Worm (Caenorhabditis elegans): ENCODE data around the gene Y48A6C.8.

Y48A6C.8 gene

ce11 chrIII:11157916-11158315 lies 30.5 kb upstream of the Y48A6C.8 start:
- TF ChIP-seq skn-1 (tag; optimal IDR thresholded peaks at IDR 0.05) (no peak), nhr-43 (tag; optimal IDR thresholded peaks at IDR 0.05; ENCODE audit: poor library complexity, severe bottlenecking) (no peak), nfya-1 (tag; optimal IDR thresholded peaks at IDR 0.05; ENCODE audit: insufficient read depth) (peak; percentile 53)

- TF ChIP-seq unc-39 (tag; optimal IDR thresholded peaks at IDR 0.05), result no peak
- TF ChIP-seq mml-1 (tag; optimal IDR thresholded peaks at IDR 0.05), result no peak
- TF ChIP-seq pqm-1 (tag; optimal IDR thresholded peaks at IDR 0.05), result no peak
These were observed 29.7 kb upstream of the Y48A6C.8 start, which contains the start of gene Y47D3A.31 for ce11 chrIII:11157099-11157498. Gene Y47D3A.31, minus strand, starts transcription at chrIII:11157199.

ce11 chrIII:11154527-11154926 lies 27.1 kb upstream of the Y48A6C.8 start, which contains the start of gene cku-70:
Gene cku-70, plus strand, starts transcription at chrIII:11154827.
- TF ChIP-seq mml-1 (tag; optimal IDR thresholded peaks at IDR 0.05) (no peak), lin-39 (tag; optimal IDR thresholded peaks at IDR 0.05) (no peak), aly-2 (tag; optimal IDR thresholded peaks at IDR 0.05) (no peak), sea-2 (GFP tag; optimal IDR thresholded peaks at IDR 0.05) (no peak), nhr-28 (tag; optimal IDR thresholded peaks at IDR 0.05) (no peak), R02D3.7 (tag; optimal IDR thresholded peaks at IDR 0.05) (no peak)

ce11 chrIII:11149254-11149876 lies 21.9 kb upstream of the Y48A6C.8 start:
- TF ChIP-seq eor-1 (tag; optimal IDR thresholded peaks at IDR 0.05) (no peak), lin-15B (tag; optimal IDR thresholded peaks at IDR 0.05) (no peak), ZK546.5 (tag; optimal IDR thresholded peaks at IDR 0.05) (no peak), ztf-4 (tag; optimal IDR thresholded peaks at IDR 0.05) (no peak), nfya-1 (tag; optimal IDR thresholded peaks at IDR 0.05; ENCODE audit: insufficient read depth) (no peak), fos-1 (tag; optimal IDR thresholded peaks at IDR 0.05) (no peak), sea-2 (GFP tag; optimal IDR thresholded peaks at IDR 0.05) (no peak), nhr-67 (tag; optimal IDR thresholded peaks at IDR 0.05) (no peak), unc-62 (GFP tag; optimal IDR thresholded peaks at IDR 0.05) (no peak), ama-1 (optimal IDR thresholded peaks at IDR 0.05) (no peak), zag-1 (tag; optimal IDR thresholded peaks at IDR 0.05) (no peak), ceh-16 (tag; optimal IDR thresholded peaks at IDR 0.05) (no peak), skn-1 (tag; optimal IDR thresholded peaks at IDR 0.05) (no peak), mml-1 (tag; optimal IDR thresholded peaks at IDR 0.05) (no peak), ceh-82 (tag; optimal IDR thresholded peaks at IDR 0.05) (no peak)

- TF ChIP-seq mml-1 (tag; optimal IDR thresholded peaks at IDR 0.05) (no peak), mdl-1 (tag; optimal IDR thresholded peaks at IDR 0.05) (no peak), unc-62 (GFP tag; optimal IDR thresholded peaks at IDR 0.05) (no peak), nhr-28 (tag; optimal IDR thresholded peaks at IDR 0.05) (no peak), lin-15B (tag; optimal IDR thresholded peaks at IDR 0.05) (no peak), ztf-4 (tag; optimal IDR thresholded peaks at IDR 0.05) (no peak), ztf-11 (tag; optimal IDR thresholded peaks at IDR 0.05) (no peak), nhr-11 (tag; optimal IDR thresholded peaks at IDR 0.05) (no peak), egl-5 (tag; optimal IDR thresholded peaks at IDR 0.05) (no peak), skn-1 (tag; optimal IDR thresholded peaks at IDR 0.05) (no peak), zag-1 (tag; optimal IDR thresholded peaks at IDR 0.05) (no peak), fkh-10 (GFP tag; optimal IDR thresholded peaks at IDR 0.05) (no peak), elt-2 (tag; optimal IDR thresholded peaks at IDR 0.05) (no peak), daf-12 (tag; optimal IDR thresholded peaks at IDR 0.05) (no peak), hmg-11 (tag; optimal IDR thresholded peaks at IDR 0.05) (no peak), sea-2 (GFP tag; optimal IDR thresholded peaks at IDR 0.05) (no peak), snpc-4 (tag; optimal IDR thresholded peaks at IDR 0.05) (no peak)
These were observed 15.5 kb upstream of the Y48A6C.8 start for ce11 chrIII:11142908-11143307.

- no peak for TF ChIP-seq ceh-16 (tag; optimal IDR thresholded peaks at IDR 0.05)
- no peak for TF ChIP-seq aly-2 (tag; optimal IDR thresholded peaks at IDR 0.05)
- TF ChIP-seq zag-1 (tag; optimal IDR thresholded peaks at IDR 0.05), result no peak
- no peak for TF ChIP-seq ztf-4 (tag; optimal IDR thresholded peaks at IDR 0.05)
- peak; percentile 93 for TF ChIP-seq lin-15B (tag; optimal IDR thresholded peaks at IDR 0.05)
- no peak for TF ChIP-seq ZK546.5 (tag; optimal IDR thresholded peaks at IDR 0.05)
- TF ChIP-seq tbx-2 (tag; optimal IDR thresholded peaks at IDR 0.05), result no peak
- TF ChIP-seq unc-62 (GFP tag; optimal IDR thresholded peaks at IDR 0.05), result no peak
- TF ChIP-seq elt-2 (tag; optimal IDR thresholded peaks at IDR 0.05), result peak; percentile 52
- TF ChIP-seq ceh-82 (tag; optimal IDR thresholded peaks at IDR 0.05), result no peak
- peak; percentile 27 for TF ChIP-seq fkh-10 (GFP tag; optimal IDR thresholded peaks at IDR 0.05)
- TF ChIP-seq sea-2 (GFP tag; optimal IDR thresholded peaks at IDR 0.05), result no peak
- TF ChIP-seq skn-1 (tag; optimal IDR thresholded peaks at IDR 0.05), result peak; percentile 67
- peak; percentile 43 for TF ChIP-seq jun-1 (tag; optimal IDR thresholded peaks at IDR 0.05)
- TF ChIP-seq nhr-23 (tag; optimal IDR thresholded peaks at IDR 0.05), result peak; percentile 89
- TF ChIP-seq eor-1 (tag; optimal IDR thresholded peaks at IDR 0.05), result no peak
- TF ChIP-seq fkh-2 (tag; optimal IDR thresholded peaks at IDR 0.05), result no peak
- TF ChIP-seq lsy-12 (tag; optimal IDR thresholded peaks at IDR 0.05), result no peak
- TF ChIP-seq R02D3.7 (tag; optimal IDR thresholded peaks at IDR 0.05), result peak; percentile 39
- peak; percentile 45 for TF ChIP-seq lin-39 (tag; optimal IDR thresholded peaks at IDR 0.05)
- TF ChIP-seq nhr-67 (tag; optimal IDR thresholded peaks at IDR 0.05), result no peak
- no peak for TF ChIP-seq nhr-237 (tag; optimal IDR thresholded peaks at IDR 0.05)
- peak; percentile 58 for TF ChIP-seq nhr-43 (tag; optimal IDR thresholded peaks at IDR 0.05; ENCODE audit: poor library complexity, severe bottlenecking)
- peak; percentile 82 for TF ChIP-seq nfya-1 (tag; optimal IDR thresholded peaks at IDR 0.05; ENCODE audit: insufficient read depth)
- TF ChIP-seq daf-12 (tag; optimal IDR thresholded peaks at IDR 0.05), result no peak
- TF ChIP-seq ztf-11 (tag; optimal IDR thresholded peaks at IDR 0.05), result no peak
- TF ChIP-seq hmg-11 (tag; optimal IDR thresholded peaks at IDR 0.05), result peak; percentile 36
These were observed 14.5 kb upstream of the Y48A6C.8 start, which contains the start of the genes Y47D3A.1 and pola-1 for ce11 chrIII:11141791-11142490. Gene Y47D3A.1, minus strand, starts transcription at chrIII:11141841. Gene pola-1, plus strand, starts transcription at chrIII:11142448.
